Worm (Caenorhabditis elegans) whole organism, late embryonic: Measurements from ENCODE around the gene lron-4.

ENCODE experiments used
- C08G9.2 ChIP-seq: sonication (generic microtip); optimal IDR thresholded peaks from 2 replicates; lab custom pipeline; 2016; ENCODE audit warnings: mild to moderate bottlenecking, missing genetic modification characterization, moderate library complexity, missing compliant biosample characterization
- F13H6.1 ChIP-seq: sonication (generic microtip); optimal IDR thresholded peaks from 2 replicates; lab custom pipeline; 2016; ENCODE audit warnings: missing genetic modification characterization, missing compliant biosample characterization
- K02D7.2 ChIP-seq: sonication (generic microtip); optimal IDR thresholded peaks from 2 replicates; lab custom pipeline; 2017; ENCODE audit warnings: mild to moderate bottlenecking, missing genetic modification characterization, missing compliant biosample characterization
- K09A11.1 ChIP-seq: sonication (generic microtip); optimal IDR thresholded peaks from 2 replicates; lab custom pipeline; 2017; ENCODE audit warnings: antibody characterized with exemption, mild to moderate bottlenecking, missing genetic modification characterization, missing compliant biosample characterization; ENCODE audit not compliant: insufficient read depth
- Y22D7AL.16 ChIP-seq: sonication (generic microtip); optimal IDR thresholded peaks from 2 replicates; lab custom pipeline; 2016; ENCODE audit warnings: missing genetic modification characterization, missing compliant biosample characterization
- ceh-14 ChIP-seq: sonication (generic microtip); optimal IDR thresholded peaks from 2 replicates; lab custom pipeline; 2016; ENCODE audit warnings: missing genotype, missing genetic modification characterization, missing compliant biosample characterization
- ceh-18 ChIP-seq: sonication (generic microtip); optimal IDR thresholded peaks from 2 replicates; lab custom pipeline; 2016; ENCODE audit warnings: missing genetic modification characterization, missing compliant biosample characterization
- ceh-2 ChIP-seq: sonication (generic microtip); optimal IDR thresholded peaks from 2 replicates; lab custom pipeline; 2016; ENCODE audit warnings: missing genotype, missing genetic modification characterization, missing compliant biosample characterization
- ceh-24 ChIP-seq: sonication (generic microtip); optimal IDR thresholded peaks from 2 replicates; lab custom pipeline; 2016; ENCODE audit warnings: mild to moderate bottlenecking, missing genetic modification characterization, missing compliant biosample characterization
- ceh-30 ChIP-seq: fragments of 150-350 bp; optimal IDR thresholded peaks from 2 replicates; lab custom pipeline; 2014; ENCODE audit warnings: missing biosample characterization, missing genetic modification characterization
- ceh-34 ChIP-seq: sonication (generic microtip); optimal IDR thresholded peaks from 2 replicates; lab custom pipeline; 2016; ENCODE audit warnings: mild to moderate bottlenecking, missing genetic modification characterization, missing compliant biosample characterization
- ceh-45 ChIP-seq: fragments of 200-800 bp; sonication (Bioruptor generic); IDR thresholded peaks from 2 replicates; pipeline ENCODE4 v1.3.6; 2022; ENCODE audit warnings: missing genetic modification reagents, missing genetic modification characterization, missing compliant biosample characterization
- ceh-48 ChIP-seq: sonication (generic microtip); optimal IDR thresholded peaks from 2 replicates; lab custom pipeline; 2016; ENCODE audit warnings: missing genetic modification characterization, inconsistent platforms, missing compliant biosample characterization
- ceh-6 ChIP-seq: fragments of 200-800 bp; sonication (Bioruptor generic); optimal IDR thresholded peaks from 2 replicates; lab custom pipeline; 2018; ENCODE audit warnings: mild to moderate bottlenecking, missing genetic modification characterization, missing compliant biosample characterization
- ceh-9 ChIP-seq: sonication (generic microtip); optimal IDR thresholded peaks from 2 replicates; lab custom pipeline; 2016; ENCODE audit warnings: mild to moderate bottlenecking, missing genetic modification characterization, inconsistent platforms, missing compliant biosample characterization
- che-1 ChIP-seq: sonication (generic microtip); optimal IDR thresholded peaks from 2 replicates; lab custom pipeline; 2016; ENCODE audit warnings: mild to moderate bottlenecking, missing genetic modification characterization, missing compliant biosample characterization
- dmd-4 ChIP-seq: sonication (generic microtip); optimal IDR thresholded peaks from 2 replicates; lab custom pipeline; 2016; ENCODE audit warnings: borderline replicate concordance, missing genetic modification characterization, missing compliant biosample characterization
- dve-1 ChIP-seq: sonication (generic microtip); optimal IDR thresholded peaks from 2 replicates; lab custom pipeline; 2017; ENCODE audit warnings: antibody characterized with exemption, mild to moderate bottlenecking, missing genetic modification characterization, missing compliant biosample characterization
- elt-2 ChIP-seq: sonication (generic microtip); optimal IDR thresholded peaks from 2 replicates; lab custom pipeline; 2016; ENCODE audit warnings: missing genetic modification reagents, missing genetic modification characterization, missing compliant biosample characterization
- elt-4 ChIP-seq: sonication (generic microtip); optimal IDR thresholded peaks from 2 replicates; lab custom pipeline; 2016; ENCODE audit warnings: missing genetic modification characterization, missing compliant biosample characterization
- ets-4 ChIP-seq: sonication (generic microtip); optimal IDR thresholded peaks from 2 replicates; lab custom pipeline; 2016; ENCODE audit warnings: missing genetic modification characterization, missing compliant biosample characterization
- eyg-1 ChIP-seq: sonication (generic microtip); optimal IDR thresholded peaks from 2 replicates; lab custom pipeline; 2016; ENCODE audit warnings: missing genotype, missing genetic modification characterization, missing compliant biosample characterization
- fax-1 ChIP-seq: sonication (generic microtip); optimal IDR thresholded peaks from 2 replicates; lab custom pipeline; 2016; ENCODE audit warnings: missing genotype, missing genetic modification characterization, missing compliant biosample characterization
- fkh-10 ChIP-seq: fragments of 150-350 bp; optimal IDR thresholded peaks from 2 replicates; lab custom pipeline; 2014; ENCODE audit warnings: missing biosample characterization, missing genetic modification reagents, missing genetic modification characterization
- fkh-6 ChIP-seq: sonication (generic microtip); optimal IDR thresholded peaks from 2 replicates; lab custom pipeline; 2016; ENCODE audit warnings: missing genetic modification characterization, missing compliant biosample characterization
- hlh-13 ChIP-seq: fragments of 200-800 bp; sonication (Bioruptor generic); optimal IDR thresholded peaks from 2 replicates; lab custom pipeline; 2018; ENCODE audit warnings: mild to moderate bottlenecking, missing genetic modification characterization, missing compliant biosample characterization
- hlh-6 ChIP-seq: sonication (generic microtip); optimal IDR thresholded peaks from 2 replicates; lab custom pipeline; 2016; ENCODE audit warnings: missing genotype, missing genetic modification characterization, missing compliant biosample characterization
- hlh-8 ChIP-seq: sonication (generic microtip); optimal IDR thresholded peaks from 2 replicates; lab custom pipeline; 2016; ENCODE audit warnings: missing genotype, missing genetic modification characterization, missing compliant biosample characterization
- lim-6 ChIP-seq: sonication (generic microtip); optimal IDR thresholded peaks from 2 replicates; lab custom pipeline; 2016; ENCODE audit warnings: missing genetic modification characterization, missing compliant biosample characterization
- lin-11 ChIP-seq: fragments of 200-800 bp; sonication (Bioruptor generic); optimal IDR thresholded peaks from 2 replicates; lab custom pipeline; 2018; ENCODE audit warnings: mild to moderate bottlenecking, missing genetic modification characterization, missing compliant biosample characterization
- madf-2 ChIP-seq: sonication (generic microtip); optimal IDR thresholded peaks from 2 replicates; lab custom pipeline; 2017; ENCODE audit warnings: missing genetic modification characterization, missing compliant biosample characterization
- mec-3 ChIP-seq: sonication (generic microtip); optimal IDR thresholded peaks from 2 replicates; lab custom pipeline; 2016; ENCODE audit warnings: borderline replicate concordance, missing genetic modification characterization, missing compliant biosample characterization
- nfya-1 ChIP-seq: sonication (generic microtip); optimal IDR thresholded peaks from 2 replicates; lab custom pipeline; 2017; ENCODE audit warnings: missing genetic modification characterization, mild to moderate bottlenecking, missing compliant biosample characterization, antibody characterized with exemption, moderate library complexity
- nhr-11 ChIP-seq: fragments of 150-350 bp; optimal IDR thresholded peaks from 2 replicates; lab custom pipeline; 2014; ENCODE audit warnings: missing biosample characterization, missing genetic modification characterization
- npax-4 ChIP-seq: sonication (generic microtip); optimal IDR thresholded peaks from 2 replicates; lab custom pipeline; 2016; ENCODE audit warnings: missing genetic modification characterization, missing compliant biosample characterization
- pag-3 ChIP-seq: sonication (generic microtip); optimal IDR thresholded peaks from 2 replicates; lab custom pipeline; 2016; ENCODE audit warnings: missing compliant biosample characterization, missing genetic modification characterization, borderline replicate concordance
- pat-9 ChIP-seq: fragments of 200-800 bp; sonication (Bioruptor generic); optimal IDR thresholded peaks from 2 replicates; lab custom pipeline; 2018; ENCODE audit warnings: mild to moderate bottlenecking, missing genetic modification characterization, moderate library complexity, missing compliant biosample characterization
- pha-4 ChIP-seq: fragments of 150-350 bp; optimal IDR thresholded peaks from 2 replicates; lab custom pipeline; 2018; ENCODE audit warnings: missing biosample characterization, missing genetic modification reagents, missing genetic modification characterization
- pqm-1 ChIP-seq: sonication (generic microtip); optimal IDR thresholded peaks from 2 replicates; lab custom pipeline; 2016; ENCODE audit warnings: missing genetic modification characterization, missing compliant biosample characterization
- pros-1 ChIP-seq: fragments of 150-350 bp; optimal IDR thresholded peaks from 2 replicates; lab custom pipeline; 2014; ENCODE audit warnings: missing biosample characterization, missing genetic modification reagents, missing genetic modification characterization
- ref-2 ChIP-seq: sonication (generic microtip); optimal IDR thresholded peaks from 2 replicates; lab custom pipeline; 2016; ENCODE audit warnings: missing genetic modification characterization, missing compliant biosample characterization
- sdc-2 ChIP-seq: sonication (generic microtip); optimal IDR thresholded peaks from 2 replicates; lab custom pipeline; 2016; ENCODE audit warnings: missing genotype, missing genetic modification characterization, missing compliant biosample characterization
- sox-2 ChIP-seq: fragments of 200-800 bp; sonication (Bioruptor generic); IDR thresholded peaks from 2 replicates; pipeline ENCODE4 v1.3.6; 2022; ENCODE audit warnings: missing genetic modification reagents, missing genetic modification characterization, missing compliant biosample characterization
- sox-4 ChIP-seq: sonication (generic microtip); optimal IDR thresholded peaks from 2 replicates; lab custom pipeline; 2017; ENCODE audit warnings: mild to moderate bottlenecking, missing genetic modification characterization, inconsistent platforms, missing compliant biosample characterization
- syd-9 ChIP-seq: sonication (generic microtip); optimal IDR thresholded peaks from 2 replicates; lab custom pipeline; 2016; ENCODE audit warnings: mild to moderate bottlenecking, missing genetic modification characterization, moderate library complexity, missing compliant biosample characterization
- tbx-7 ChIP-seq: sonication (generic microtip); optimal IDR thresholded peaks from 2 replicates; lab custom pipeline; 2016; ENCODE audit warnings: missing genotype, missing genetic modification characterization, missing compliant biosample characterization
- unc-3 ChIP-seq, 2 experiments: fragments of 200-800 bp in 1 of 2; sonication (Bioruptor generic) in 1 of 2; sonication (generic microtip) in 1 of 2; conservative IDR thresholded peaks in 1 of 2; optimal IDR thresholded peaks in 1 of 2; 2 replicates each; pipeline versions ENCODE4 v1.3.6 to Lab custom; 2016 to 2022; ENCODE audit warnings: missing compliant biosample characterization in 2 of 2, missing genetic modification characterization in 2 of 2, missing genetic modification reagents in 1 of 2
- unc-42 ChIP-seq: sonication (generic microtip); optimal IDR thresholded peaks from 2 replicates; lab custom pipeline; 2016; ENCODE audit warnings: missing genotype, missing genetic modification characterization, missing compliant biosample characterization
- ztf-16 ChIP-seq: sonication (generic microtip); optimal IDR thresholded peaks from 2 replicates; lab custom pipeline; 2017; ENCODE audit warnings: missing genetic modification characterization, missing compliant biosample characterization

Gene lron-4

DNA sequence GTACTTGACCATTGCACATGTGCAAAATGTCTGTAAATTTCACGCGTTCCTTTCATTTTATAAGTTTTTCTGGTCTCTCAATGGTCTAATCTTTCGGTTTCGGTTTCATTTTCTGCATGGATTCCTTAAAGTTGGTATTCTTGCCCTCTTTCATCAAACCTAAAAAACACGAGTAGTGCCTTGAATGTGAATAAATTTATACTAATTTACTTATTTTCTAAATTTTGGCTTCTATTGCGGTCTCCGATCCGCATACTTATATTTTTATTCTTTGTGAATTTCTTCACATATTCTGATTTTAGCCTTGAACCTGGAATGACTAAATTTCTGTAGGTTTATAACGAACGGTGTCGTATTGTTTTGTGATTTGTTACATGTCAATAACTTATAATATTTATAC lies 46.0 kb downstream of the lron-4 start, which contains the start of gene pdha-1:
Gene pdha-1, plus strand, starts transcription at position 301 of the 400 bp plus-strand sequence.
- no peak for TF ChIP-seq sox-4 (tag; lab: Kevin White, UChicago)
- TF ChIP-seq hlh-8, result no peak
- TF ChIP-seq mec-3, result no peak
- TF ChIP-seq fkh-10 (GFP tag; lab: Kevin White, UChicago), result no peak
- TF ChIP-seq ztf-16 (tag; lab: Kevin White, UChicago), result no peak
- no peak for TF ChIP-seq sdc-2 (tag; lab: Kevin White, UChicago)
- TF ChIP-seq nhr-11 (tag; lab: Kevin White, UChicago), result no peak
- no peak for TF ChIP-seq Y22D7AL.16 (tag; lab: Kevin White, UChicago)
- TF ChIP-seq fax-1, result no peak
- TF ChIP-seq ceh-18 (tag; lab: Kevin White, UChicago), result no peak
- no peak for TF ChIP-seq elt-4 (tag; lab: Kevin White, UChicago)
- TF ChIP-seq syd-9 (tag; lab: Kevin White, UChicago), result no peak
- no peak for TF ChIP-seq ceh-34
- TF ChIP-seq K09A11.1 (tag; lab: Kevin White, UChicago), result no peak
- TF ChIP-seq che-1 (tag; lab: Kevin White, UChicago), result no peak

DNA sequence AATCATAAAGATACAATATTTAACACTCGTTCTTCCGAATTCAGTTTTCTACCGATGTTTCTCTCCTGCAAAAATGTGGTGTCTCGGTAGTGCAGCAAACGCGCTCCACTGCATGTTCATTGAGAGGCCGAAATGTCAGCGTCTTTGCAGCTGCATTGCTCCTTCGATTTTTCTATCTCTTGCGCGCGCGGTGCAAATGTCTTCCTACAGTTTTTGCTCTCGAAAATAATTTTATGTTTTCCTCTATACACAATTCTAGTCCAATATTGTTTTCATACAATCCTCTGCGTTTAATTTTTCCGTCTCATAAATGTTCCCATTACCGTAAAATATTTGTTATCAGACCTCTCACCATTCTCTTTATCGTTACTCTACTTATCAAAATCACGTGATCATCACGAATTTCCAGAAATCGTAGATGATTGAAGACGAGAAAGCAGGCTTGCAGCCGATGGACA lies 49.6 kb downstream of the lron-4 start, which contains the start of gene ufd-2:
Gene ufd-2, plus strand, starts transcription at position 408 of the 458 bp plus-strand sequence.
- TF ChIP-seq ceh-30 (tag; lab: Kevin White, UChicago) (no peak), lin-11 (tag; lab: Kevin White, UChicago) (no peak), syd-9 (tag; lab: Kevin White, UChicago) (no peak), elt-2 (peak; percentile 79), ceh-34 (peak; percentile 48), pat-9 (tag; lab: Kevin White, UChicago) (no peak), ref-2 (tag; lab: Kevin White, UChicago) (peak; percentile 82), mec-3 (no peak), tbx-7 (peak; percentile 51), fkh-10 (GFP tag; lab: Kevin White, UChicago) (no peak), ceh-2 (peak; percentile 73), K02D7.2 (tag; lab: Kevin White, UChicago) (no peak), npax-4 (tag; lab: Kevin White, UChicago) (no peak), dve-1 (peak; percentile 20), ceh-14 (peak; percentile 56), eyg-1 (no peak), ceh-24 (tag; lab: Kevin White, UChicago) (no peak), nfya-1 (peak; percentile 63), ceh-9 (tag; lab: Kevin White, UChicago) (no peak), ceh-6 (GFP tag; lab: Kevin White, UChicago) (no peak), sox-2 (GFP tag; lab: Robert Waterston, UW) (no peak), dmd-4 (tag; lab: Kevin White, UChicago) (no peak), hlh-6 (tag; lab: Kevin White, UChicago) (no peak), pag-3 (tag; lab: Kevin White, UChicago) (no peak), Y22D7AL.16 (tag; lab: Kevin White, UChicago) (no peak), pros-1 (tag; lab: Kevin White, UChicago) (peak; percentile 38), fkh-6 (tag; lab: Kevin White, UChicago) (peak; percentile 57), F13H6.1 (tag; lab: Kevin White, UChicago) (peak; percentile 68), hlh-8 (peak; percentile 30), lim-6 (tag; lab: Kevin White, UChicago) (no peak), K09A11.1 (tag; lab: Kevin White, UChicago) (no peak), hlh-13 (GFP tag; lab: Kevin White, UChicago) (no peak), che-1 (tag; lab: Kevin White, UChicago) (no peak), ceh-48 (tag; lab: Kevin White, UChicago) (peak; percentile 20), unc-3 (GFP tag; conservative IDR thresholded peaks at IDR 0.05; lab: Robert Waterston, UW) (0 out of 2 replicates have a peak, but pooled peaks have one; percentile 14), unc-3 (tag; optimal IDR thresholded peaks at IDR 0.05; lab: Kevin White, UChicago) (no peak), elt-4 (tag; lab: Kevin White, UChicago) (no peak), ceh-45 (GFP tag; lab: Robert Waterston, UW) (no peak), pha-4 (tag; lab: Kevin White, UChicago) (no peak), C08G9.2 (tag; lab: Kevin White, UChicago) (peak; percentile 71), ets-4 (tag; lab: Kevin White, UChicago) (peak; percentile 50), madf-2 (tag; lab: Kevin White, UChicago) (no peak), unc-42 (tag; lab: Kevin White, UChicago) (peak; percentile 66), pqm-1 (tag; lab: Kevin White, UChicago) (no peak)
